Fruit fly (Drosophila melanogaster) whole organism, embryonic: ENCODE results near the gene CG17321.

Source experiments
- Bdp1 ChIP-seq: fragments of 200-800 bp; sonication (Bioruptor generic); optimal IDR thresholded peaks from 3 replicates; lab custom pipeline; 2016; ENCODE audit warnings: missing biosample characterization, missing genetic modification characterization
- Bteb2 ChIP-seq: fragments of 200-800 bp; sonication (Bioruptor generic); optimal IDR thresholded peaks from 2 replicates; lab custom pipeline; 2016; ENCODE audit warnings: missing biosample characterization, missing genetic modification characterization
- C15 ChIP-seq: fragments of 200-800 bp; sonication (Bioruptor generic); IDR thresholded peaks from 3 replicates; pipeline ENCODE4 v1.3.6; 2022; ENCODE audit warnings: missing biosample characterization, missing genetic modification characterization
- CG10209 ChIP-seq: fragments of 200-800 bp; sonication (Bioruptor generic); optimal IDR thresholded peaks from 3 replicates; lab custom pipeline; 2017; ENCODE audit warnings: missing biosample characterization, mild to moderate bottlenecking, missing genetic modification characterization, missing genetic modification reagents
- CG10959 ChIP-seq: fragments of 200-800 bp; sonication (Bioruptor generic); IDR thresholded peaks from 2 replicates; pipeline ENCODE4 v1.3.6; 2022; ENCODE audit warnings: missing biosample characterization, missing genetic modification characterization
- CG11504 ChIP-seq: fragments of 200-800 bp; sonication (Bioruptor generic); optimal IDR thresholded peaks from 3 replicates; lab custom pipeline; 2019; ENCODE audit warnings: missing biosample characterization, mild to moderate bottlenecking, missing genetic modification characterization, moderate library complexity
- CG11723 ChIP-seq: fragments of 200-800 bp; sonication (Bioruptor generic); optimal IDR thresholded peaks from 2 replicates; lab custom pipeline; 2017; ENCODE audit warnings: missing biosample characterization, mild to moderate bottlenecking, missing genetic modification characterization
- CG12299 ChIP-seq: fragments of 200-800 bp; sonication (Bioruptor generic); optimal IDR thresholded peaks from 2 replicates; lab custom pipeline; 2018; ENCODE audit warnings: missing biosample characterization, mild to moderate bottlenecking, missing genetic modification characterization
- CG12391 ChIP-seq: fragments of 200-800 bp; sonication (Bioruptor generic); optimal IDR thresholded peaks from 3 replicates; lab custom pipeline; 2018; ENCODE audit warnings: missing biosample characterization, mild to moderate bottlenecking, missing genetic modification characterization, moderate library complexity
- CG1602 ChIP-seq: fragments of 200-800 bp; sonication (Bioruptor generic); optimal IDR thresholded peaks from 3 replicates; lab custom pipeline; 2016; ENCODE audit warnings: missing biosample characterization, missing genetic modification characterization
- CG16863 ChIP-seq: fragments of 200-800 bp; sonication (Bioruptor generic); optimal IDR thresholded peaks from 3 replicates; lab custom pipeline; 2016; ENCODE audit warnings: missing biosample characterization, missing genetic modification characterization
- CG17568 ChIP-seq: fragments of 200-800 bp; sonication (Bioruptor generic); optimal IDR thresholded peaks from 2 replicates; lab custom pipeline; 2018; ENCODE audit warnings: missing biosample characterization, mild to moderate bottlenecking, missing genetic modification characterization, moderate library complexity
- CG31365 ChIP-seq: fragments of 200-800 bp; sonication (Bioruptor generic); optimal IDR thresholded peaks from 2 replicates; lab custom pipeline; 2018; ENCODE audit warnings: missing biosample characterization, mild to moderate bottlenecking, missing genetic modification characterization
- CG32772 ChIP-seq: fragments of 200-800 bp; sonication (Bioruptor generic); IDR thresholded peaks from 2 replicates; pipeline ENCODE4 v1.3.6; 2022; ENCODE audit warnings: missing biosample characterization, missing genetic modification characterization
- CG3407 ChIP-seq: fragments of 200-800 bp; sonication (Bioruptor generic); optimal IDR thresholded peaks from 2 replicates; lab custom pipeline; 2018; ENCODE audit warnings: missing biosample characterization, mild to moderate bottlenecking, missing genetic modification characterization
- CG34224 ChIP-seq: fragments of 200-800 bp; sonication (Bioruptor generic); IDR thresholded peaks from 3 replicates; pipeline ENCODE4 v1.3.6; 2022; ENCODE audit warnings: missing biosample characterization, missing genetic modification characterization; ENCODE audit not compliant: partially characterized antibody
- CG4424 ChIP-seq: fragments of 200-800 bp; sonication (Bioruptor generic); optimal IDR thresholded peaks from 3 replicates; lab custom pipeline; 2016; ENCODE audit warnings: missing biosample characterization, missing genetic modification characterization
- CG4854 ChIP-seq: fragments of 200-800 bp; sonication (Bioruptor generic); optimal IDR thresholded peaks from 2 replicates; lab custom pipeline; 2016; ENCODE audit warnings: missing biosample characterization, missing genetic modification characterization, inconsistent platforms
- CG9876 ChIP-seq: fragments of 200-800 bp; sonication (Bioruptor generic); optimal IDR thresholded peaks from 2 replicates; lab custom pipeline; 2016; ENCODE audit warnings: missing biosample characterization, missing genetic modification characterization
- E2f1 ChIP-seq: fragments of 200-800 bp; sonication (Bioruptor generic); IDR thresholded peaks from 2 replicates; pipeline ENCODE4 v1.3.6; 2022; ENCODE audit warnings: missing biosample characterization, missing genetic modification characterization
- Eip74EF ChIP-seq, 2 experiments: fragments of 200-800 bp in 1 of 2; fragments of >200 bp in 1 of 2; sonication (Bioruptor generic) in 1 of 2; optimal IDR thresholded peaks; 2 replicates each; lab custom pipeline; 2017 to 2019; ENCODE audit warnings: missing biosample characterization in 2 of 2, missing genetic modification characterization in 2 of 2, mild to moderate bottlenecking in 1 of 2, moderate library complexity in 1 of 2
- Ets97D ChIP-seq: fragments of 200-800 bp; sonication (Bioruptor generic); optimal IDR thresholded peaks from 3 replicates; lab custom pipeline; 2016; ENCODE audit warnings: missing biosample characterization, missing genetic modification characterization
- Gsc ChIP-seq: fragments of 200-800 bp; sonication (Bioruptor generic); IDR thresholded peaks from 2 replicates; pipeline ENCODE4 v1.3.6; 2022; ENCODE audit warnings: missing biosample characterization, missing genetic modification characterization
- HLH3B ChIP-seq: fragments of 200-800 bp; sonication (Bioruptor generic); IDR thresholded peaks from 2 replicates; pipeline ENCODE4 v1.3.6; 2022; ENCODE audit warnings: missing biosample characterization, missing genetic modification characterization
- HLH4C ChIP-seq: fragments of 200-800 bp; sonication (Bioruptor generic); IDR thresholded peaks from 3 replicates; pipeline ENCODE4 v1.3.6; 2022; ENCODE audit warnings: missing biosample characterization, missing genetic modification characterization; ENCODE audit not compliant: partially characterized antibody
- HmgZ ChIP-seq: fragments of 200-800 bp; sonication (Bioruptor generic); optimal IDR thresholded peaks from 2 replicates; lab custom pipeline; 2018; ENCODE audit warnings: missing biosample characterization, mild to moderate bottlenecking, missing genetic modification characterization
- Max ChIP-seq: fragments of 200-800 bp; sonication (Bioruptor generic); optimal IDR thresholded peaks from 2 replicates; lab custom pipeline; 2016; ENCODE audit warnings: missing biosample characterization, mild to moderate bottlenecking, missing genetic modification characterization
- PHDP ChIP-seq: fragments of 200-800 bp; sonication (Bioruptor generic); optimal IDR thresholded peaks from 3 replicates; lab custom pipeline; 2018; ENCODE audit warnings: missing biosample characterization, mild to moderate bottlenecking, missing genetic modification characterization, moderate library complexity
- Rfx ChIP-seq: fragments of 200-800 bp; sonication (Bioruptor generic); IDR thresholded peaks from 2 replicates; pipeline ENCODE4 v1.3.6; 2022; ENCODE audit warnings: missing biosample characterization, missing genetic modification characterization
- Side ChIP-seq: fragments of 200-800 bp; sonication (Bioruptor generic); optimal IDR thresholded peaks from 2 replicates; lab custom pipeline; 2016; ENCODE audit warnings: missing biosample characterization, missing genetic modification characterization
- Sry-δ ChIP-seq: fragments of 200-800 bp; sonication (Bioruptor generic); optimal IDR thresholded peaks from 2 replicates; lab custom pipeline; 2016; ENCODE audit warnings: missing biosample characterization, missing genetic modification characterization
- Usf ChIP-seq: fragments of 200-800 bp; sonication (Bioruptor generic); optimal IDR thresholded peaks from 2 replicates; lab custom pipeline; 2017; ENCODE audit warnings: missing genotype, missing biosample characterization, missing genetic modification characterization
- abd-A ChIP-seq: fragments of 200-800 bp; sonication (Bioruptor generic); optimal IDR thresholded peaks from 3 replicates; lab custom pipeline; 2019; ENCODE audit warnings: missing biosample characterization, mild to moderate bottlenecking, missing genetic modification characterization, moderate library complexity
- cad ChIP-seq: fragments of >200 bp; optimal IDR thresholded peaks from 2 replicates; lab custom pipeline; 2017; ENCODE audit warnings: missing biosample characterization, missing genetic modification characterization
- chn ChIP-seq: fragments of 200-800 bp; sonication (Bioruptor generic); optimal IDR thresholded peaks from 2 replicates; lab custom pipeline; 2016; ENCODE audit warnings: missing biosample characterization, missing genetic modification characterization
- exex ChIP-seq: fragments of 200-800 bp; sonication (Bioruptor generic); optimal IDR thresholded peaks from 4 replicates; lab custom pipeline; 2018; ENCODE audit warnings: missing biosample characterization, mild to moderate bottlenecking, missing genetic modification characterization, moderate library complexity
- eyg ChIP-seq: fragments of 200-800 bp; sonication (Bioruptor generic); optimal IDR thresholded peaks from 3 replicates; lab custom pipeline; 2016; ENCODE audit warnings: missing biosample characterization, missing genetic modification characterization
- hth ChIP-seq: fragments of >200 bp; optimal IDR thresholded peaks from 2 replicates; lab custom pipeline; 2017; ENCODE audit warnings: inconsistent platforms
- insv ChIP-seq, 2 experiments: fragments of 200-800 bp; sonication (Bioruptor generic); optimal IDR thresholded peaks; 3 replicates each; lab custom pipeline; 2016 to 2018; ENCODE audit warnings: missing biosample characterization in 2 of 2, missing genetic modification characterization in 2 of 2
- lola ChIP-seq, 3 experiments: fragments of >200 bp in 2 of 3; fragments of 200-800 bp in 1 of 3; sonication (Bioruptor generic) in 1 of 3; optimal IDR thresholded peaks; 2 replicates each; lab custom pipeline; 2017 to 2019; ENCODE audit warnings: missing biosample characterization in 3 of 3, missing genetic modification characterization in 3 of 3, mild to moderate bottlenecking in 1 of 3, moderate library complexity in 1 of 3
- pita ChIP-seq: fragments of 200-800 bp; sonication (Bioruptor generic); optimal IDR thresholded peaks from 2 replicates; lab custom pipeline; 2017; ENCODE audit warnings: missing biosample characterization, mild to moderate bottlenecking, missing genetic modification characterization
- pnt ChIP-seq: fragments of 200-800 bp; sonication (Bioruptor generic); optimal IDR thresholded peaks from 3 replicates; lab custom pipeline; 2016; ENCODE audit warnings: missing biosample characterization, missing genetic modification characterization
- ranshi ChIP-seq: fragments of 200-800 bp; sonication (Bioruptor generic); IDR thresholded peaks from 2 replicates; pipeline ENCODE4 v1.3.6; 2022; ENCODE audit warnings: missing biosample characterization, missing genetic modification characterization
- sc ChIP-seq, 3 experiments: fragments of >200 bp in 2 of 3; fragments of 200-800 bp in 1 of 3; sonication (Bioruptor generic) in 1 of 3; optimal IDR thresholded peaks; 2 replicates in 2 of 3; 3 replicates in 1 of 3; lab custom pipeline; 2017; ENCODE audit warnings: mild to moderate bottlenecking in 1 of 3, missing biosample characterization in 1 of 3, missing genetic modification characterization in 1 of 3, missing genetic modification reagents in 1 of 3
- slp2 ChIP-seq: fragments of 200-800 bp; sonication (Bioruptor generic); optimal IDR thresholded peaks from 2 replicates; lab custom pipeline; 2016; ENCODE audit warnings: missing biosample characterization, missing genetic modification characterization
- sqz ChIP-seq: fragments of 200-800 bp; sonication (Bioruptor generic); optimal IDR thresholded peaks from 3 replicates; lab custom pipeline; 2018; ENCODE audit warnings: missing biosample characterization, mild to moderate bottlenecking, missing genetic modification characterization
- stwl ChIP-seq: fragments of 200-800 bp; sonication (Bioruptor generic); optimal IDR thresholded peaks from 3 replicates; lab custom pipeline; 2018; ENCODE audit warnings: missing biosample characterization, mild to moderate bottlenecking, missing genetic modification characterization, moderate library complexity
- tgo ChIP-seq: fragments of 200-800 bp; sonication (Bioruptor generic); IDR thresholded peaks from 3 replicates; pipeline ENCODE4 v1.3.6; 2022; ENCODE audit warnings: missing biosample characterization, missing genetic modification characterization
- twi ChIP-seq: fragments of 200-800 bp; optimal IDR thresholded peaks from 2 replicates; lab custom pipeline; 2019; ENCODE audit warnings: missing biosample characterization, mild to moderate bottlenecking, missing genetic modification characterization, moderate library complexity

CG17321 gene

dm6 chr2L:18899862-18900261 lies 54.9 kb downstream of the CG17321 start (continued):
- TF ChIP-seq twi (tag; lab: Kevin White, UChicago) (peak; percentile 33), CG34224 (GFP tag; lab: Robert Waterston, UW) (no peak), pnt (GFP tag; lab: Kevin White, UChicago) (peak; percentile 26), stwl (peak; percentile 25), tgo (no peak), HmgZ (tag; lab: Kevin White, UChicago) (no peak), CG12299 (tag; lab: Kevin White, UChicago) (no peak), Ets97D (no peak), Bdp1 (GFP tag; lab: Kevin White, UChicago) (no peak), CG9876 (GFP tag; lab: Kevin White, UChicago) (no peak), ranshi (peak; percentile 36; the same call in 1 of the 2 replicates), Max (GFP tag; lab: Kevin White, UChicago) (no peak), CG11504 (peak; percentile 60), CG31365 (tag; lab: Kevin White, UChicago) (no peak), Bteb2 (GFP tag; lab: Kevin White, UChicago) (no peak), CG3407 (GFP tag; lab: Kevin White, UChicago) (peak; percentile 23), Gsc (GFP tag; lab: Robert Waterston, UW) (peak; percentile 34; the same call in 1 of the 2 replicates), slp2 (GFP tag; lab: Kevin White, UChicago) (no peak), sc (optimal IDR thresholded peaks at IDR 0.05; lab: Kevin White, UChicago) (no peak), sc (GFP tag; optimal IDR thresholded peaks at IDR 0.05; lab: Kevin White, UChicago) (peak; percentile 25), exex (tag; lab: Kevin White, UChicago) (no peak), CG12391 (peak; percentile 64), cad (no peak), CG16863 (GFP tag; lab: Kevin White, UChicago) (peak; percentile 43), HLH3B (0 out of 2 replicates have a peak, but pooled peaks have one; percentile 42), hth (lab: Kevin White, UChicago) (no peak), sqz (GFP tag; lab: Kevin White, UChicago) (no peak), CG11723 (GFP tag; lab: Kevin White, UChicago) (no peak), abd-A (tag; lab: Kevin White, UChicago) (no peak), Eip74EF (GFP tag; optimal IDR thresholded peaks at IDR 0.05; lab: Kevin White, UChicago) (no peak), CG32772 (GFP tag; lab: Robert Waterston, UW) (peak; percentile 67; the same call in 1 of the 2 replicates), CG10209 (GFP tag; lab: Kevin White, UChicago) (peak; percentile 2), C15 (GFP tag; lab: Robert Waterston, UW) (no peak), insv (GFP tag; optimal IDR thresholded peaks at IDR 0.05; lab: Kevin White, UChicago) (no peak), lola (GFP tag; optimal IDR thresholded peaks at IDR 0.05; lab: Kevin White, UChicago) (peak in 1 of 3 experiments; percentile 70), Sry-δ (no peak), CG4854 (GFP tag; lab: Kevin White, UChicago) (no peak), Side (no peak), Rfx (GFP tag; lab: Robert Waterston, UW) (0 out of 2 replicates have a peak, but pooled peaks have one; percentile 27), HLH4C (GFP tag; lab: Robert Waterston, UW) (no peak), E2f1 (no peak), CG4424 (GFP tag; lab: Kevin White, UChicago) (peak; percentile 59), chn (GFP tag; lab: Kevin White, UChicago) (peak; percentile 43), PHDP (tag; lab: Kevin White, UChicago) (peak; percentile 16), CG1602 (GFP tag; lab: Kevin White, UChicago) (peak; percentile 23), pita (no peak), CG10959 (GFP tag; lab: Robert Waterston, UW) (peak; percentile 64), Usf (GFP tag; lab: Kevin White, UChicago) (peak; percentile 21), CG17568 (GFP tag; lab: Kevin White, UChicago) (no peak), eyg (GFP tag; lab: Kevin White, UChicago) (no peak)
